Fruit fly (Drosophila melanogaster) whole organism, embryonic: ENCODE results near the gene PpD6.
A peak's percentile ranks its signal among the peaks of the same experiment; 100 is the strongest.

Experiments
- Antp ChIP-seq: fragments of 200-800 bp; sonication (Bioruptor generic); optimal IDR thresholded peaks from 3 replicates; lab custom pipeline; 2016; ENCODE audit warnings: missing biosample characterization, missing genetic modification characterization
- Atf3 ChIP-seq: fragments of 200-800 bp; sonication (Bioruptor generic); optimal IDR thresholded peaks from 3 replicates; lab custom pipeline; 2016; ENCODE audit warnings: missing biosample characterization, missing genetic modification characterization
- B-H2 ChIP-seq: fragments of 200-800 bp; sonication (Bioruptor generic); optimal IDR thresholded peaks from 2 replicates; lab custom pipeline; 2018; ENCODE audit warnings: missing biosample characterization, mild to moderate bottlenecking, missing genetic modification characterization
- Bdp1 ChIP-seq: fragments of 200-800 bp; sonication (Bioruptor generic); optimal IDR thresholded peaks from 3 replicates; lab custom pipeline; 2016; ENCODE audit warnings: missing biosample characterization, missing genetic modification characterization
- CG10209 ChIP-seq: fragments of 200-800 bp; sonication (Bioruptor generic); optimal IDR thresholded peaks from 3 replicates; lab custom pipeline; 2017; ENCODE audit warnings: missing biosample characterization, mild to moderate bottlenecking, missing genetic modification characterization, missing genetic modification reagents
- CG10321 ChIP-seq: fragments of 200-800 bp; sonication (Bioruptor generic); IDR thresholded peaks from 2 replicates; pipeline ENCODE4 v1.3.6; 2022; ENCODE audit warnings: missing biosample characterization, missing genetic modification characterization
- CG11723 ChIP-seq: fragments of 200-800 bp; sonication (Bioruptor generic); optimal IDR thresholded peaks from 2 replicates; lab custom pipeline; 2017; ENCODE audit warnings: missing biosample characterization, mild to moderate bottlenecking, missing genetic modification characterization
- CG12391 ChIP-seq: fragments of 200-800 bp; sonication (Bioruptor generic); optimal IDR thresholded peaks from 3 replicates; lab custom pipeline; 2018; ENCODE audit warnings: missing biosample characterization, mild to moderate bottlenecking, missing genetic modification characterization, moderate library complexity
- CG13123 ChIP-seq: fragments of 200-800 bp; sonication (Bioruptor generic); optimal IDR thresholded peaks from 2 replicates; lab custom pipeline; 2016; ENCODE audit warnings: missing biosample characterization, missing genetic modification characterization
- CG14667 ChIP-seq: fragments of 200-800 bp; sonication (Bioruptor generic); IDR thresholded peaks from 2 replicates; pipeline ENCODE4 v1.3.6; 2022; ENCODE audit warnings: missing biosample characterization, missing genetic modification characterization
- CG15479 ChIP-seq: fragments of 200-800 bp; sonication (Bioruptor generic); optimal IDR thresholded peaks from 3 replicates; lab custom pipeline; 2019; ENCODE audit warnings: missing biosample characterization, mild to moderate bottlenecking, missing genetic modification characterization, moderate library complexity
- CG17361 ChIP-seq: fragments of 200-800 bp; sonication (Bioruptor generic); IDR thresholded peaks from 3 replicates; pipeline ENCODE4 v1.3.6; 2022; ENCODE audit warnings: missing biosample characterization, missing genetic modification characterization
- CG30403 ChIP-seq: fragments of 200-800 bp; sonication (Bioruptor generic); optimal IDR thresholded peaks from 3 replicates; lab custom pipeline; 2016; ENCODE audit warnings: missing biosample characterization, missing genetic modification characterization
- CG31388 ChIP-seq: fragments of 200-800 bp; sonication (Bioruptor generic); optimal IDR thresholded peaks from 2 replicates; lab custom pipeline; 2016; ENCODE audit warnings: missing biosample characterization, missing genetic modification characterization
- CG3163 ChIP-seq: fragments of 200-800 bp; sonication (Bioruptor generic); optimal IDR thresholded peaks from 3 replicates; lab custom pipeline; 2016; ENCODE audit warnings: missing biosample characterization, missing genetic modification characterization
- CG3281 ChIP-seq: fragments of 200-800 bp; sonication (Bioruptor generic); optimal IDR thresholded peaks from 3 replicates; lab custom pipeline; 2017; ENCODE audit warnings: missing biosample characterization, mild to moderate bottlenecking, missing genetic modification characterization
- CG34224 ChIP-seq: fragments of 200-800 bp; sonication (Bioruptor generic); IDR thresholded peaks from 3 replicates; pipeline ENCODE4 v1.3.6; 2022; ENCODE audit warnings: missing biosample characterization, missing genetic modification characterization; ENCODE audit not compliant: partially characterized antibody
- CG4707 ChIP-seq: fragments of 200-800 bp; sonication (Bioruptor generic); optimal IDR thresholded peaks from 2 replicates; lab custom pipeline; 2018; ENCODE audit warnings: missing biosample characterization, mild to moderate bottlenecking, missing genetic modification characterization, moderate library complexity
- CG5180 ChIP-seq: fragments of 200-800 bp; sonication (Bioruptor generic); optimal IDR thresholded peaks from 3 replicates; lab custom pipeline; 2017; ENCODE audit warnings: missing biosample characterization, missing genetic modification characterization, mild to moderate bottlenecking, moderate library complexity, missing genetic modification reagents
- CG9609 ChIP-seq: fragments of 200-800 bp; sonication (Bioruptor generic); optimal IDR thresholded peaks from 3 replicates; lab custom pipeline; 2016; ENCODE audit warnings: missing biosample characterization, missing genetic modification characterization
- CG9727 ChIP-seq: fragments of 200-800 bp; sonication (Bioruptor generic); optimal IDR thresholded peaks from 3 replicates; lab custom pipeline; 2017; ENCODE audit warnings: missing biosample characterization, mild to moderate bottlenecking, missing genetic modification characterization
- Fer3 ChIP-seq: fragments of 200-800 bp; sonication (Bioruptor generic); optimal IDR thresholded peaks from 2 replicates; lab custom pipeline; 2018; ENCODE audit warnings: missing biosample characterization, mild to moderate bottlenecking, missing genetic modification characterization, moderate library complexity
- HmgZ ChIP-seq: fragments of 200-800 bp; sonication (Bioruptor generic); optimal IDR thresholded peaks from 2 replicates; lab custom pipeline; 2018; ENCODE audit warnings: missing biosample characterization, mild to moderate bottlenecking, missing genetic modification characterization
- Hr51 ChIP-seq, 2 experiments: fragments of 200-800 bp; sonication (Bioruptor generic); optimal IDR thresholded peaks; 2 replicates in 1 of 2; 3 replicates in 1 of 2; lab custom pipeline; 2016 to 2018; ENCODE audit warnings: missing biosample characterization in 2 of 2, missing genetic modification characterization in 2 of 2, mild to moderate bottlenecking in 1 of 2, moderate library complexity in 1 of 2
- Jarid2 ChIP-seq: fragments of 200-800 bp; sonication (Bioruptor generic); optimal IDR thresholded peaks from 3 replicates; lab custom pipeline; 2017; ENCODE audit warnings: mild to moderate bottlenecking, missing biosample characterization, missing genetic modification reagents, missing genetic modification characterization
- MBD-R2 ChIP-seq: fragments of 200-800 bp; sonication (Bioruptor generic); IDR thresholded peaks from 2 replicates; pipeline ENCODE4 v1.3.6; 2022; ENCODE audit warnings: missing biosample characterization, missing genetic modification characterization
- Max ChIP-seq: fragments of 200-800 bp; sonication (Bioruptor generic); optimal IDR thresholded peaks from 2 replicates; lab custom pipeline; 2016; ENCODE audit warnings: missing biosample characterization, mild to moderate bottlenecking, missing genetic modification characterization
- NFAT ChIP-seq: fragments of 200-800 bp; sonication (Bioruptor generic); IDR thresholded peaks from 2 replicates; pipeline ENCODE4 v1.3.6; 2022; ENCODE audit warnings: missing biosample characterization, missing genetic modification characterization
- PHDP ChIP-seq: fragments of 200-800 bp; sonication (Bioruptor generic); optimal IDR thresholded peaks from 3 replicates; lab custom pipeline; 2018; ENCODE audit warnings: missing biosample characterization, mild to moderate bottlenecking, missing genetic modification characterization, moderate library complexity
- Ptx1 ChIP-seq: fragments of 200-800 bp; sonication (Bioruptor generic); IDR thresholded peaks from 2 replicates; pipeline ENCODE4 v1.3.6; 2022; ENCODE audit warnings: missing biosample characterization, missing genetic modification characterization
- Sry-δ ChIP-seq: fragments of 200-800 bp; sonication (Bioruptor generic); optimal IDR thresholded peaks from 2 replicates; lab custom pipeline; 2016; ENCODE audit warnings: missing biosample characterization, missing genetic modification characterization
- Tbp ChIP-seq: fragments of >200 bp; optimal IDR thresholded peaks from 2 replicates; lab custom pipeline; 2018; ENCODE audit warnings: missing biosample characterization, missing genetic modification characterization
- YL-1 ChIP-seq: fragments of 200-800 bp; sonication (Bioruptor generic); optimal IDR thresholded peaks from 3 replicates; lab custom pipeline; 2017; ENCODE audit warnings: missing biosample characterization, mild to moderate bottlenecking, missing genetic modification characterization
- bowl ChIP-seq: fragments of 200-800 bp; sonication (Bioruptor generic); IDR thresholded peaks from 2 replicates; pipeline ENCODE4 v1.3.6; 2022; ENCODE audit warnings: missing biosample characterization, missing genetic modification characterization
- bsh ChIP-seq, 2 experiments: fragments of 200-800 bp; sonication (Bioruptor generic); optimal IDR thresholded peaks; 2 replicates each; lab custom pipeline; 2017 to 2018; ENCODE audit warnings: mild to moderate bottlenecking in 2 of 2, missing biosample characterization in 2 of 2, missing genetic modification characterization in 2 of 2, moderate library complexity in 1 of 2
- dm ChIP-seq: fragments of 200-800 bp; sonication (Bioruptor generic); optimal IDR thresholded peaks from 3 replicates; lab custom pipeline; 2016; ENCODE audit warnings: missing biosample characterization, missing genetic modification characterization
- ftz-f1 ChIP-seq: fragments of 200-800 bp; sonication (Bioruptor generic); optimal IDR thresholded peaks from 2 replicates; lab custom pipeline; 2016; ENCODE audit warnings: missing biosample characterization, missing genetic modification characterization
- gce ChIP-seq: fragments of 200-800 bp; sonication (Bioruptor generic); IDR thresholded peaks from 3 replicates; pipeline ENCODE4 v1.3.6; 2022; ENCODE audit warnings: missing biosample characterization, missing genetic modification characterization
- grau ChIP-seq: fragments of 200-800 bp; optimal IDR thresholded peaks from 3 replicates; lab custom pipeline; 2019; ENCODE audit warnings: missing biosample characterization, mild to moderate bottlenecking, missing genetic modification characterization, moderate library complexity
- gsb ChIP-seq: fragments of 200-800 bp; sonication (Bioruptor generic); IDR thresholded peaks from 2 replicates; pipeline ENCODE4 v1.3.6; 2022; ENCODE audit warnings: missing biosample characterization, missing genetic modification characterization
- hkb ChIP-seq, 2 experiments: fragments of 200-800 bp in 1 of 2; fragments of >200 bp in 1 of 2; sonication (Bioruptor generic) in 1 of 2; IDR thresholded peaks in 1 of 2; optimal IDR thresholded peaks in 1 of 2; 2 replicates each; pipeline versions ENCODE4 v1.3.6 to Lab custom; 2017 to 2022; ENCODE audit warnings: missing biosample characterization in 1 of 2, missing genetic modification characterization in 1 of 2
- inv ChIP-seq: fragments of 200-800 bp; sonication (Bioruptor generic); IDR thresholded peaks from 2 replicates; pipeline ENCODE4 v1.3.6; 2022; ENCODE audit warnings: missing biosample characterization, missing genetic modification characterization; ENCODE audit not compliant: partially characterized antibody
- onecut ChIP-seq: fragments of 200-800 bp; sonication (Bioruptor generic); IDR thresholded peaks from 2 replicates; pipeline ENCODE4 v1.3.6; 2022; ENCODE audit warnings: missing biosample characterization, missing genetic modification characterization
- pan ChIP-seq, 4 experiments: fragments of >200 bp in 3 of 4; fragments of 200-800 bp in 1 of 4; sonication (Bioruptor generic) in 1 of 4; optimal IDR thresholded peaks in 3 of 4; IDR thresholded peaks in 1 of 4; 2 replicates each; pipeline versions ENCODE4 v1.3.6 to Lab custom; 2017 to 2022; ENCODE audit warnings: missing biosample characterization in 2 of 4, missing genetic modification characterization in 2 of 4, mixed read lengths in 1 of 4
- pita ChIP-seq: fragments of 200-800 bp; sonication (Bioruptor generic); optimal IDR thresholded peaks from 2 replicates; lab custom pipeline; 2017; ENCODE audit warnings: missing biosample characterization, mild to moderate bottlenecking, missing genetic modification characterization
- pum ChIP-seq: fragments of 200-800 bp; sonication (Bioruptor generic); optimal IDR thresholded peaks from 2 replicates; lab custom pipeline; 2016; ENCODE audit warnings: missing biosample characterization, missing genetic modification characterization
- sc ChIP-seq, 3 experiments: fragments of >200 bp in 2 of 3; fragments of 200-800 bp in 1 of 3; sonication (Bioruptor generic) in 1 of 3; optimal IDR thresholded peaks; 2 replicates in 2 of 3; 3 replicates in 1 of 3; lab custom pipeline; 2017; ENCODE audit warnings: mild to moderate bottlenecking in 1 of 3, missing biosample characterization in 1 of 3, missing genetic modification characterization in 1 of 3, missing genetic modification reagents in 1 of 3
- sima ChIP-seq: fragments of 200-800 bp; sonication (Bioruptor generic); optimal IDR thresholded peaks from 2 replicates; lab custom pipeline; 2016; ENCODE audit warnings: missing biosample characterization, missing genetic modification characterization
- sisA ChIP-seq: fragments of 200-800 bp; sonication (Bioruptor generic); IDR thresholded peaks from 2 replicates; pipeline ENCODE4 v1.3.6; 2022; ENCODE audit warnings: missing biosample characterization, missing genetic modification characterization
- zfh2 ChIP-seq: fragments of 200-800 bp; sonication (Bioruptor generic); optimal IDR thresholded peaks from 2 replicates; lab custom pipeline; 2016; ENCODE audit warnings: missing biosample characterization, missing genetic modification characterization

Gene PpD6

DNA sequence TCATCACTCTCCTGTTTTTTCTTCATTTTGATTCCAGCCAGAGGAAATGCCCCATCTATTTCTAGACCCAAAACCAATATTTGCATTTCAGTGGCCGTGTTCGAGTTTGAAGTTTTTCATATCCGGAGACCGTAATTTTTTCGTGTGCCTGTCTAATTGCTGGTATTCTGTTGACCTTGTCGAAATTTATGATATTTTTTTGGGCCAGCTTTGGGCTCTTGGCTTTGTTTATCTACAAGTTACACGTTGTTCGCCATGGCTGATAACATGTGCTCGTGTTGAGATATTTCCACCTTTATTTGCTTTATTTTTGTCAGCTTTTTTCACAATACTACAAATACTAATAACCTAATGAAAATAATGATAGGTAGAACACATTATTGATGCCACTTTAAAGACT, 12.3 kb downstream of the PpD6 start (continued):
- TF ChIP-seq CG9609 (GFP tag; lab: Kevin White, UChicago) (no peak), CG13123 (GFP tag; lab: Kevin White, UChicago) (no peak), grau (no peak), pum (GFP tag; lab: Kevin White, UChicago) (no peak), CG34224 (GFP tag; lab: Robert Waterston, UW) (no peak), gce (GFP tag; lab: Robert Waterston, UW) (no peak; the same call in 2 of the 3 replicates), Sry-δ (GFP tag; lab: Kevin White, UChicago) (no peak), CG14667 (no peak), sc (optimal IDR thresholded peaks at IDR 0.05; lab: Kevin White, UChicago) (no peak), sc (GFP tag; optimal IDR thresholded peaks at IDR 0.05; lab: Kevin White, UChicago) (no peak), CG5180 (GFP tag; lab: Kevin White, UChicago) (peak; percentile 10), NFAT (no peak), CG4707 (GFP tag; lab: Kevin White, UChicago) (peak; percentile 9), HmgZ (tag; lab: Kevin White, UChicago) (peak; percentile 29), onecut (GFP tag; lab: Robert Waterston, UW) (peak; percentile 11; the same call in 1 of the 2 replicates), CG11723 (no peak), CG30403 (GFP tag; lab: Kevin White, UChicago) (no peak), Ptx1 (GFP tag; lab: Robert Waterston, UW) (no peak), Atf3 (GFP tag; lab: Kevin White, UChicago) (no peak), zfh2 (GFP tag; lab: Kevin White, UChicago) (no peak), dm (GFP tag; lab: Kevin White, UChicago) (no peak), Bdp1 (GFP tag; lab: Kevin White, UChicago) (peak; percentile 5), pita (GFP tag; lab: Kevin White, UChicago) (no peak), Hr51 (GFP tag; optimal IDR thresholded peaks at IDR 0.05; lab: Kevin White, UChicago) (no peak), CG3163 (no peak), sima (GFP tag; lab: Kevin White, UChicago) (no peak), gsb (GFP tag; lab: Robert Waterston, UW) (no peak), Tbp (GFP tag; lab: Kevin White, UChicago) (no peak), YL-1 (GFP tag; lab: Kevin White, UChicago) (no peak), bowl (GFP tag; lab: Robert Waterston, UW) (0 out of 2 replicates have a peak, but pooled peaks have one; percentile 5), Antp (GFP tag; lab: Kevin White, UChicago) (no peak), CG3281 (peak; percentile 34), Max (GFP tag; lab: Kevin White, UChicago) (no peak), CG12391 (tag; lab: Kevin White, UChicago) (no peak), bsh (GFP tag; optimal IDR thresholded peaks at IDR 0.05; lab: Kevin White, UChicago) (no peak), sisA (GFP tag; lab: Robert Waterston, UW) (no peak), CG17361 (GFP tag; lab: Robert Waterston, UW) (no peak), PHDP (tag; lab: Kevin White, UChicago) (peak; percentile 42), CG10321 (GFP tag; lab: Robert Waterston, UW) (no peak; the same call in 1 of the 2 replicates), hkb (optimal IDR thresholded peaks at IDR 0.05; lab: Kevin White, UChicago) (no peak), hkb (GFP tag; IDR thresholded peaks at IDR 0.05; lab: Robert Waterston, UW) (peak; percentile 21; the same call in 1 of the 2 replicates), CG31388 (GFP tag; lab: Kevin White, UChicago) (no peak), pan (optimal IDR thresholded peaks at IDR 0.05; lab: Kevin White, UChicago) (no peak), pan (GFP tag; optimal IDR thresholded peaks at IDR 0.05 in 1 of 2, IDR thresholded peaks at IDR 0.05 in 1 of 2) (no peak), inv (GFP tag; lab: Robert Waterston, UW) (no peak), B-H2 (GFP tag; lab: Kevin White, UChicago) (no peak), ftz-f1 (GFP tag; lab: Kevin White, UChicago) (peak; percentile 5), MBD-R2 (GFP tag; lab: Robert Waterston, UW) (no peak), CG9727 (GFP tag; lab: Kevin White, UChicago) (peak; percentile 40), CG10209 (GFP tag; lab: Kevin White, UChicago) (peak; percentile 30), Fer3 (no peak), CG15479 (no peak), Jarid2 (GFP tag; lab: Kevin White, UChicago) (no peak)
